Fruit fly (Drosophila melanogaster) whole organism, embryonic: ENCODE data around the gene CG31793.

Source experiments
- Aef1 ChIP-seq: fragments of 200-800 bp; sonication (Bioruptor generic); IDR thresholded peaks from 3 replicates; pipeline ENCODE4 v1.3.6; 2022; ENCODE audit warnings: missing biosample characterization, missing genetic modification characterization
- Bgb ChIP-seq: fragments of 200-800 bp; sonication (Bioruptor generic); IDR thresholded peaks from 2 replicates; pipeline ENCODE4 v1.3.6; 2022; ENCODE audit warnings: missing biosample characterization, missing genetic modification characterization; ENCODE audit not compliant: partially characterized antibody
- CG10959 ChIP-seq: fragments of 200-800 bp; sonication (Bioruptor generic); IDR thresholded peaks from 2 replicates; pipeline ENCODE4 v1.3.6; 2022; ENCODE audit warnings: missing biosample characterization, missing genetic modification characterization
- CG11695 ChIP-seq: fragments of 200-800 bp; sonication (Bioruptor generic); IDR thresholded peaks from 3 replicates; pipeline ENCODE4 v1.3.6; 2022; ENCODE audit warnings: missing biosample characterization, missing genetic modification characterization
- CG11723 ChIP-seq: fragments of 200-800 bp; sonication (Bioruptor generic); optimal IDR thresholded peaks from 2 replicates; lab custom pipeline; 2017; ENCODE audit warnings: missing biosample characterization, mild to moderate bottlenecking, missing genetic modification characterization
- CG14014 ChIP-seq: fragments of 200-800 bp; sonication (Bioruptor generic); IDR thresholded peaks from 2 replicates; pipeline ENCODE4 v1.3.6; 2022; ENCODE audit warnings: missing biosample characterization, missing genetic modification characterization
- CG1602 ChIP-seq: fragments of 200-800 bp; sonication (Bioruptor generic); optimal IDR thresholded peaks from 3 replicates; lab custom pipeline; 2016; ENCODE audit warnings: missing biosample characterization, missing genetic modification characterization
- CG17802 ChIP-seq: fragments of 200-800 bp; sonication (Bioruptor generic); optimal IDR thresholded peaks from 2 replicates; lab custom pipeline; 2018; ENCODE audit warnings: missing biosample characterization, mild to moderate bottlenecking, missing genetic modification characterization, moderate library complexity
- CG1832 ChIP-seq: fragments of 200-800 bp; sonication (Bioruptor generic); optimal IDR thresholded peaks from 2 replicates; lab custom pipeline; 2017; ENCODE audit warnings: missing biosample characterization, mild to moderate bottlenecking, missing genetic modification characterization, inconsistent platforms
- CG18619 ChIP-seq: fragments of 200-800 bp; sonication (Bioruptor generic); optimal IDR thresholded peaks from 3 replicates; lab custom pipeline; 2017; ENCODE audit warnings: missing biosample characterization, mild to moderate bottlenecking, missing genetic modification characterization
- CG2116 ChIP-seq: fragments of 200-800 bp; sonication (Bioruptor generic); optimal IDR thresholded peaks from 3 replicates; lab custom pipeline; 2018; ENCODE audit warnings: missing biosample characterization, mild to moderate bottlenecking, missing genetic modification characterization
- CG30403 ChIP-seq: fragments of 200-800 bp; sonication (Bioruptor generic); optimal IDR thresholded peaks from 3 replicates; lab custom pipeline; 2016; ENCODE audit warnings: missing biosample characterization, missing genetic modification characterization
- CG3163 ChIP-seq: fragments of 200-800 bp; sonication (Bioruptor generic); optimal IDR thresholded peaks from 3 replicates; lab custom pipeline; 2016; ENCODE audit warnings: missing biosample characterization, missing genetic modification characterization
- CG3838 ChIP-seq: fragments of 200-800 bp; sonication (Bioruptor generic); optimal IDR thresholded peaks from 3 replicates; lab custom pipeline; 2016; ENCODE audit warnings: missing biosample characterization, missing genetic modification characterization
- CG4328 ChIP-seq: fragments of 200-800 bp; sonication (Bioruptor generic); optimal IDR thresholded peaks from 3 replicates; lab custom pipeline; 2017; ENCODE audit warnings: missing biosample characterization, missing genetic modification reagents, missing genetic modification characterization
- CG7928 ChIP-seq: fragments of 200-800 bp; sonication (Bioruptor generic); optimal IDR thresholded peaks from 2 replicates; lab custom pipeline; 2017; ENCODE audit warnings: missing biosample characterization, mild to moderate bottlenecking, missing genetic modification characterization
- CG8765 ChIP-seq: fragments of 200-800 bp; sonication (Bioruptor generic); IDR thresholded peaks from 2 replicates; pipeline ENCODE4 v1.3.6; 2022; ENCODE audit warnings: missing biosample characterization, missing genetic modification characterization
- CG8924 ChIP-seq: fragments of 200-800 bp; optimal IDR thresholded peaks from 3 replicates; lab custom pipeline; 2019; ENCODE audit warnings: missing biosample characterization, mild to moderate bottlenecking, missing genetic modification characterization, moderate library complexity
- Dp ChIP-seq: fragments of 200-800 bp; sonication (Bioruptor generic); optimal IDR thresholded peaks from 2 replicates; lab custom pipeline; 2018; ENCODE audit warnings: missing biosample characterization, mild to moderate bottlenecking, missing genetic modification characterization, moderate library complexity
- HmgD ChIP-seq: fragments of 200-800 bp; sonication (Bioruptor generic); optimal IDR thresholded peaks from 3 replicates; lab custom pipeline; 2016; ENCODE audit warnings: missing biosample characterization, missing genetic modification characterization
- Hsf ChIP-seq: fragments of 200-800 bp; sonication (Bioruptor generic); optimal IDR thresholded peaks from 3 replicates; lab custom pipeline; 2016; ENCODE audit warnings: missing biosample characterization, missing genetic modification characterization
- Nf-YB ChIP-seq: fragments of 200-800 bp; sonication (Bioruptor generic); optimal IDR thresholded peaks from 3 replicates; lab custom pipeline; 2019; ENCODE audit warnings: missing biosample characterization, mild to moderate bottlenecking, missing genetic modification characterization, moderate library complexity
- Rfx ChIP-seq: fragments of 200-800 bp; sonication (Bioruptor generic); IDR thresholded peaks from 2 replicates; pipeline ENCODE4 v1.3.6; 2022; ENCODE audit warnings: missing biosample characterization, missing genetic modification characterization
- Scr ChIP-seq: fragments of 200-800 bp; sonication (Bioruptor generic); IDR thresholded peaks from 2 replicates; pipeline ENCODE4 v1.3.6; 2022; ENCODE audit warnings: missing biosample characterization, missing genetic modification characterization; ENCODE audit not compliant: partially characterized antibody
- Stat92E ChIP-seq, 3 experiments: fragments of >200 bp in 2 of 3; fragments of 200-800 bp in 1 of 3; sonication (Bioruptor generic) in 1 of 3; optimal IDR thresholded peaks; 2 replicates each; lab custom pipeline; 2017 to 2019; ENCODE audit warnings: missing biosample characterization in 3 of 3, missing genetic modification characterization in 3 of 3, mild to moderate bottlenecking in 1 of 3, moderate library complexity in 1 of 3
- Vsx1 ChIP-seq: fragments of 200-800 bp; sonication (Bioruptor generic); optimal IDR thresholded peaks from 2 replicates; lab custom pipeline; 2017; ENCODE audit warnings: missing biosample characterization, mild to moderate bottlenecking, missing genetic modification characterization, missing genetic modification reagents
- Xrp1 ChIP-seq: fragments of 200-800 bp; sonication (Bioruptor generic); IDR thresholded peaks from 2 replicates; pipeline ENCODE4 v1.3.6; 2022; ENCODE audit warnings: missing biosample characterization, missing genetic modification characterization
- bab2 ChIP-seq: fragments of 200-800 bp; sonication (Bioruptor generic); optimal IDR thresholded peaks from 2 replicates; lab custom pipeline; 2016; ENCODE audit warnings: missing biosample characterization, missing genetic modification characterization
- chn ChIP-seq: fragments of 200-800 bp; sonication (Bioruptor generic); optimal IDR thresholded peaks from 2 replicates; lab custom pipeline; 2016; ENCODE audit warnings: missing biosample characterization, missing genetic modification characterization
- danr ChIP-seq: fragments of 200-800 bp; sonication (Bioruptor generic); IDR thresholded peaks from 2 replicates; pipeline ENCODE4 v1.3.6; 2022; ENCODE audit warnings: missing biosample characterization, missing genetic modification characterization
- dpn ChIP-seq, 2 experiments: fragments of 200-800 bp; sonication (Bioruptor generic); optimal IDR thresholded peaks; 3 replicates each; lab custom pipeline; 2016; ENCODE audit warnings: missing biosample characterization in 2 of 2, missing genetic modification characterization in 2 of 2
- en ChIP-seq: fragments of 200-800 bp; sonication (Bioruptor generic); optimal IDR thresholded peaks from 2 replicates; lab custom pipeline; 2016; ENCODE audit warnings: missing biosample characterization, missing genetic modification characterization
- ewg ChIP-seq: fragments of 200-800 bp; sonication (Bioruptor generic); optimal IDR thresholded peaks from 3 replicates; lab custom pipeline; 2017; ENCODE audit warnings: mild to moderate bottlenecking, missing biosample characterization, missing genetic modification reagents, missing genetic modification characterization
- insv ChIP-seq, 2 experiments: fragments of 200-800 bp; sonication (Bioruptor generic); optimal IDR thresholded peaks; 3 replicates each; lab custom pipeline; 2016 to 2018; ENCODE audit warnings: missing biosample characterization in 2 of 2, missing genetic modification characterization in 2 of 2
- nau ChIP-seq: fragments of 200-800 bp; sonication (Bioruptor generic); optimal IDR thresholded peaks from 3 replicates; lab custom pipeline; 2017; ENCODE audit warnings: missing biosample characterization, mild to moderate bottlenecking, missing genetic modification characterization, missing genetic modification reagents
- oc ChIP-seq: fragments of 200-800 bp; sonication (Bioruptor generic); optimal IDR thresholded peaks from 2 replicates; lab custom pipeline; 2018; ENCODE audit warnings: missing biosample characterization, mild to moderate bottlenecking, missing genetic modification characterization, moderate library complexity
- psq ChIP-seq: fragments of 200-800 bp; sonication (Bioruptor generic); optimal IDR thresholded peaks from 2 replicates; lab custom pipeline; 2017; ENCODE audit warnings: missing biosample characterization, missing genetic modification characterization
- rib ChIP-seq: fragments of 200-800 bp; sonication (Bioruptor generic); IDR thresholded peaks from 2 replicates; pipeline ENCODE4 v1.3.6; 2022; ENCODE audit warnings: missing biosample characterization, missing genetic modification characterization
- shn ChIP-seq: fragments of 200-800 bp; sonication (Bioruptor generic); optimal IDR thresholded peaks from 3 replicates; lab custom pipeline; 2016; ENCODE audit warnings: missing biosample characterization, missing genetic modification characterization
- stc ChIP-seq: fragments of 200-800 bp; sonication (Bioruptor generic); IDR thresholded peaks from 2 replicates; pipeline ENCODE4 v1.3.6; 2022; ENCODE audit warnings: missing biosample characterization, missing genetic modification characterization
- tx ChIP-seq: fragments of 200-800 bp; sonication (Bioruptor generic); optimal IDR thresholded peaks from 2 replicates; lab custom pipeline; 2016; ENCODE audit warnings: missing biosample characterization, missing genetic modification characterization
- usp ChIP-seq: fragments of >200 bp; optimal IDR thresholded peaks from 2 replicates; lab custom pipeline; 2017; ENCODE audit warnings: missing biosample characterization, missing genetic modification characterization
- yki ChIP-seq: fragments of >200 bp; optimal IDR thresholded peaks from 3 replicates; lab custom pipeline; 2018

Gene CG31793

dm6 chr2L:18981947-18982579, 21.1 kb upstream of the CG31793 start (continued):
- no peak for TF ChIP-seq stc (GFP tag; lab: Robert Waterston, UW)
- TF ChIP-seq Xrp1 (GFP tag; lab: Robert Waterston, UW), result peak; percentile 55
- peak; percentile 5 for TF ChIP-seq Nf-YB (GFP tag; lab: Kevin White, UChicago)
- TF ChIP-seq CG11723 (GFP tag; lab: Kevin White, UChicago), result no peak
- no peak for TF ChIP-seq Bgb (GFP tag; lab: Robert Waterston, UW)
- TF ChIP-seq psq, result no peak
- no peak for TF ChIP-seq CG14014 (GFP tag; lab: Robert Waterston, UW)
- no peak for TF ChIP-seq CG17802 (tag; lab: Kevin White, UChicago)
- TF ChIP-seq Hsf (GFP tag; lab: Kevin White, UChicago), result no peak
- TF ChIP-seq CG3163 (GFP tag; lab: Kevin White, UChicago), result no peak
- TF ChIP-seq rib (GFP tag; lab: Robert Waterston, UW), result no peak
- peak; percentile 46 for TF ChIP-seq CG8924 (tag; lab: Kevin White, UChicago)
- TF ChIP-seq CG30403 (GFP tag; lab: Kevin White, UChicago), result peak; percentile 21
- no peak for TF ChIP-seq CG2116 (GFP tag; lab: Kevin White, UChicago)
- no peak for TF ChIP-seq bab2 (GFP tag; lab: Kevin White, UChicago)
- TF ChIP-seq Scr (GFP tag; lab: Robert Waterston, UW), result no peak
- TF ChIP-seq CG7928 (GFP tag; lab: Kevin White, UChicago), result no peak
- no peak for TF ChIP-seq Dp (GFP tag; lab: Kevin White, UChicago)
- TF ChIP-seq Rfx (GFP tag; lab: Robert Waterston, UW), result no peak
- no peak for TF ChIP-seq HmgD (GFP tag; lab: Kevin White, UChicago)
- no peak for TF ChIP-seq en (GFP tag; lab: Kevin White, UChicago)
- TF ChIP-seq yki (lab: Kevin White, UChicago), result no peak
- no peak for TF ChIP-seq tx (GFP tag; lab: Kevin White, UChicago)
- TF ChIP-seq CG10959 (GFP tag; lab: Robert Waterston, UW), result no peak
- TF ChIP-seq dpn (GFP tag; optimal IDR thresholded peaks at IDR 0.05; lab: Kevin White, UChicago), result peak in 1 of 2 experiments; percentile 0
- no peak for TF ChIP-seq CG4328 (GFP tag; lab: Kevin White, UChicago)
- 0 out of 3 replicates have a peak, but pooled peaks have one; percentile 33 for TF ChIP-seq CG11695 (GFP tag; lab: Robert Waterston, UW)
- TF ChIP-seq danr (GFP tag; lab: Robert Waterston, UW), result no peak
- no peak for TF ChIP-seq insv (GFP tag; optimal IDR thresholded peaks at IDR 0.05; lab: Kevin White, UChicago)
- no peak for TF ChIP-seq nau (GFP tag; lab: Kevin White, UChicago)
- TF ChIP-seq usp, result no peak
- peak; percentile 11 for TF ChIP-seq ewg (GFP tag; lab: Kevin White, UChicago)
- TF ChIP-seq Stat92E (GFP tag; optimal IDR thresholded peaks at IDR 0.05; lab: Kevin White, UChicago), result no peak
- no peak for TF ChIP-seq oc (tag; lab: Kevin White, UChicago)
- TF ChIP-seq CG18619, result no peak
- peak; percentile 7 for TF ChIP-seq CG1602 (GFP tag; lab: Kevin White, UChicago)
- no peak for TF ChIP-seq CG1832 (GFP tag; lab: Kevin White, UChicago)
- no peak for TF ChIP-seq CG3838 (GFP tag; lab: Kevin White, UChicago)
- no peak for TF ChIP-seq chn
- no peak for TF ChIP-seq CG8765 (GFP tag; lab: Robert Waterston, UW)
- peak; percentile 36 for TF ChIP-seq Vsx1 (GFP tag; lab: Kevin White, UChicago)
- TF ChIP-seq shn, result no peak
- TF ChIP-seq Aef1 (GFP tag; lab: Robert Waterston, UW), result no peak
- TF ChIP-seq, all 482 proteins: peak for 95
